Fruit fly (Drosophila melanogaster) whole organism, embryonic: Measurements from ENCODE around the gene IntS10.

ENCODE experiments used
- Abd-B ChIP-seq: fragments of 200-800 bp; sonication (Bioruptor generic); optimal IDR thresholded peaks from 2 replicates; lab custom pipeline; 2018; ENCODE audit warnings: missing biosample characterization, mild to moderate bottlenecking, missing genetic modification characterization, moderate library complexity
- Adf1 ChIP-seq: fragments of 200-800 bp; sonication (Bioruptor generic); IDR thresholded peaks from 2 replicates; pipeline ENCODE4 v1.3.6; 2022; ENCODE audit warnings: missing biosample characterization, missing genetic modification characterization
- Antp ChIP-seq: fragments of 200-800 bp; sonication (Bioruptor generic); optimal IDR thresholded peaks from 3 replicates; lab custom pipeline; 2016; ENCODE audit warnings: missing biosample characterization, missing genetic modification characterization
- Bteb2 ChIP-seq: fragments of 200-800 bp; sonication (Bioruptor generic); optimal IDR thresholded peaks from 2 replicates; lab custom pipeline; 2016; ENCODE audit warnings: missing biosample characterization, missing genetic modification characterization
- CG11504 ChIP-seq: fragments of 200-800 bp; sonication (Bioruptor generic); optimal IDR thresholded peaks from 3 replicates; lab custom pipeline; 2019; ENCODE audit warnings: missing biosample characterization, mild to moderate bottlenecking, missing genetic modification characterization, moderate library complexity
- CG1647 ChIP-seq: fragments of 200-800 bp; sonication (Bioruptor generic); optimal IDR thresholded peaks from 3 replicates; lab custom pipeline; 2016; ENCODE audit warnings: missing biosample characterization, missing genetic modification characterization
- CG17186 ChIP-seq: fragments of 200-800 bp; sonication (Bioruptor generic); optimal IDR thresholded peaks from 3 replicates; lab custom pipeline; 2017; ENCODE audit warnings: missing biosample characterization, missing genetic modification reagents, missing genetic modification characterization
- CG17829 ChIP-seq: fragments of 200-800 bp; optimal IDR thresholded peaks from 2 replicates; lab custom pipeline; 2019; ENCODE audit warnings: missing biosample characterization, mild to moderate bottlenecking, missing genetic modification characterization, moderate library complexity
- CG3163 ChIP-seq: fragments of 200-800 bp; sonication (Bioruptor generic); optimal IDR thresholded peaks from 3 replicates; lab custom pipeline; 2016; ENCODE audit warnings: missing biosample characterization, missing genetic modification characterization
- CG32772 ChIP-seq: fragments of 200-800 bp; sonication (Bioruptor generic); IDR thresholded peaks from 2 replicates; pipeline ENCODE4 v1.3.6; 2022; ENCODE audit warnings: missing biosample characterization, missing genetic modification characterization
- CG3847 ChIP-seq: fragments of 200-800 bp; sonication (Bioruptor generic); IDR thresholded peaks from 2 replicates; pipeline ENCODE4 v1.3.6; 2022; ENCODE audit warnings: missing biosample characterization, missing genetic modification characterization
- CG4424 ChIP-seq: fragments of 200-800 bp; sonication (Bioruptor generic); optimal IDR thresholded peaks from 3 replicates; lab custom pipeline; 2016; ENCODE audit warnings: missing biosample characterization, missing genetic modification characterization
- CG7372 ChIP-seq: fragments of 200-800 bp; sonication (Bioruptor generic); IDR thresholded peaks from 2 replicates; pipeline ENCODE4 v1.3.6; 2022; ENCODE audit warnings: missing biosample characterization, missing genetic modification characterization
- CG9609 ChIP-seq: fragments of 200-800 bp; sonication (Bioruptor generic); optimal IDR thresholded peaks from 3 replicates; lab custom pipeline; 2016; ENCODE audit warnings: missing biosample characterization, missing genetic modification characterization
- D19A ChIP-seq: fragments of 200-800 bp; optimal IDR thresholded peaks from 3 replicates; lab custom pipeline; 2019; ENCODE audit warnings: missing biosample characterization, mild to moderate bottlenecking, missing genetic modification characterization, moderate library complexity
- E2f1 ChIP-seq: fragments of 200-800 bp; sonication (Bioruptor generic); IDR thresholded peaks from 2 replicates; pipeline ENCODE4 v1.3.6; 2022; ENCODE audit warnings: missing biosample characterization, missing genetic modification characterization
- ERR ChIP-seq: fragments of 200-800 bp; sonication (Bioruptor generic); optimal IDR thresholded peaks from 2 replicates; lab custom pipeline; 2016; ENCODE audit warnings: missing biosample characterization, missing genetic modification characterization
- HHEX ChIP-seq: fragments of 200-800 bp; sonication (Bioruptor generic); optimal IDR thresholded peaks from 3 replicates; lab custom pipeline; 2017; ENCODE audit warnings: missing biosample characterization, mild to moderate bottlenecking, missing genetic modification characterization, missing genetic modification reagents
- Hmr ChIP-seq: fragments of 200-800 bp; sonication (Bioruptor generic); optimal IDR thresholded peaks from 3 replicates; lab custom pipeline; 2017; ENCODE audit warnings: mild to moderate bottlenecking, missing biosample characterization, missing genetic modification reagents, missing genetic modification characterization
- Hsf ChIP-seq: fragments of 200-800 bp; sonication (Bioruptor generic); optimal IDR thresholded peaks from 3 replicates; lab custom pipeline; 2016; ENCODE audit warnings: missing biosample characterization, missing genetic modification characterization
- Med ChIP-seq: fragments of 200-800 bp; sonication (Bioruptor generic); peaks from one replicate; lab custom pipeline; 2016; ENCODE audit warnings: missing biosample characterization, missing genetic modification characterization, mild to moderate bottlenecking, inconsistent platforms, moderate library complexity
- Mes4 ChIP-seq: fragments of 200-800 bp; sonication (Bioruptor generic); optimal IDR thresholded peaks from 2 replicates; lab custom pipeline; 2016; ENCODE audit warnings: missing biosample characterization, missing genetic modification characterization
- NK7.1 ChIP-seq: fragments of 200-800 bp; sonication (Bioruptor generic); optimal IDR thresholded peaks from 3 replicates; lab custom pipeline; 2016; ENCODE audit warnings: missing biosample characterization, missing genetic modification characterization
- Ravus ChIP-seq: fragments of 200-800 bp; sonication (Bioruptor generic); IDR thresholded peaks from 2 replicates; pipeline ENCODE4 v1.3.6; 2022; ENCODE audit warnings: missing biosample characterization, missing genetic modification characterization
- Trl ChIP-seq, 3 experiments: fragments of >200 bp in 2 of 3; fragments of 200-800 bp in 1 of 3; sonication (Bioruptor generic) in 1 of 3; optimal IDR thresholded peaks; 2 replicates in 1 of 3; 3 replicates in 2 of 3; lab custom pipeline; 2016 to 2017; ENCODE audit warnings: missing biosample characterization in 1 of 3, missing genetic modification characterization in 1 of 3
- abd-A ChIP-seq: fragments of 200-800 bp; sonication (Bioruptor generic); optimal IDR thresholded peaks from 3 replicates; lab custom pipeline; 2019; ENCODE audit warnings: missing biosample characterization, mild to moderate bottlenecking, missing genetic modification characterization, moderate library complexity
- ac ChIP-seq: fragments of 200-800 bp; sonication (Bioruptor generic); optimal IDR thresholded peaks from 3 replicates; lab custom pipeline; 2017; ENCODE audit warnings: missing biosample characterization, mild to moderate bottlenecking, missing genetic modification characterization
- amos ChIP-seq: fragments of 200-800 bp; sonication (Bioruptor generic); IDR thresholded peaks from 2 replicates; pipeline ENCODE4 v1.3.6; 2022; ENCODE audit warnings: missing biosample characterization, missing genetic modification characterization; ENCODE audit not compliant: partially characterized antibody
- crol ChIP-seq: fragments of 200-800 bp; sonication (Bioruptor generic); IDR thresholded peaks from 2 replicates; pipeline ENCODE4 v1.3.6; 2022; ENCODE audit warnings: missing biosample characterization, missing genetic modification characterization
- ewg ChIP-seq: fragments of 200-800 bp; sonication (Bioruptor generic); optimal IDR thresholded peaks from 3 replicates; lab custom pipeline; 2017; ENCODE audit warnings: mild to moderate bottlenecking, missing biosample characterization, missing genetic modification reagents, missing genetic modification characterization
- fd96Cb ChIP-seq: fragments of 200-800 bp; sonication (Bioruptor generic); optimal IDR thresholded peaks from 2 replicates; lab custom pipeline; 2018; ENCODE audit warnings: missing biosample characterization, mild to moderate bottlenecking, missing genetic modification characterization, moderate library complexity
- gsb-n ChIP-seq: fragments of 200-800 bp; sonication (Bioruptor generic); optimal IDR thresholded peaks from 3 replicates; lab custom pipeline; 2018; ENCODE audit warnings: missing biosample characterization, mild to moderate bottlenecking, missing genetic modification characterization
- maf-S ChIP-seq: fragments of 200-800 bp; sonication (Bioruptor generic); optimal IDR thresholded peaks from 2 replicates; lab custom pipeline; 2016; ENCODE audit warnings: missing biosample characterization, missing genetic modification characterization
- mld ChIP-seq: fragments of 200-800 bp; sonication (Bioruptor generic); IDR thresholded peaks from 3 replicates; pipeline ENCODE4 v1.3.6; 2022; ENCODE audit warnings: missing biosample characterization, missing genetic modification characterization; ENCODE audit not compliant: partially characterized antibody
- nerfin-1 ChIP-seq: fragments of 200-800 bp; sonication (Bioruptor generic); optimal IDR thresholded peaks from 3 replicates; lab custom pipeline; 2019; ENCODE audit warnings: missing biosample characterization, mild to moderate bottlenecking, missing genetic modification characterization, moderate library complexity
- peb ChIP-seq: fragments of 200-800 bp; sonication (Bioruptor generic); IDR thresholded peaks from 2 replicates; pipeline ENCODE4 v1.3.6; 2022; ENCODE audit warnings: missing biosample characterization, missing genetic modification characterization
- slbo ChIP-seq: fragments of 200-800 bp; sonication (Bioruptor generic); IDR thresholded peaks from 2 replicates; pipeline ENCODE4 v1.3.6; 2022; ENCODE audit warnings: missing biosample characterization, missing genetic modification characterization
- sr ChIP-seq: fragments of 200-800 bp; sonication (Bioruptor generic); IDR thresholded peaks from 3 replicates; pipeline ENCODE4 v1.3.6; 2022; ENCODE audit warnings: missing biosample characterization, missing genetic modification characterization
- stwl ChIP-seq: fragments of 200-800 bp; sonication (Bioruptor generic); optimal IDR thresholded peaks from 3 replicates; lab custom pipeline; 2018; ENCODE audit warnings: missing biosample characterization, mild to moderate bottlenecking, missing genetic modification characterization, moderate library complexity
- tgo ChIP-seq: fragments of 200-800 bp; sonication (Bioruptor generic); IDR thresholded peaks from 3 replicates; pipeline ENCODE4 v1.3.6; 2022; ENCODE audit warnings: missing biosample characterization, missing genetic modification characterization

Gene IntS10

DNA sequence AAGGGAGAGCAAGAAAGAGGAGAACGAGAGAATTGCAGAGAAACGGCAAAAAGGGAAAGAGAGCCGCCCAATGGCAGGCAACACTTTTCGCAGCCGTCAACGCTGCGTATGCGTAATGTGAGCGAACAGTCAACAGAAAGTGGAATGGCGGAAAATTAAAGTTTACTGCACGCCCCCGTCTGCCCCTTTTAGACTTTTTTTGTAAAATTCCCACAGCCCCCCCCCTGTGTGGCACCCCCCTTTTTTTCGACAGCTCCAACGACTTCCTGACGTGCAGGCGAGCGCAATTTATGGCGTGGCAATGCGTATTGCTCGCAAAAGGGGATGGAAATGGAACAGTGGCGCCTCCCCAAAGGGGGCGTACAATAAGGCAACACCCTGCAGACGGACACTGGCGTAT lies 43.2 kb upstream of the IntS10 start:
- TF ChIP-seq Hmr (no peak), nerfin-1 (tag; lab: Kevin White, UChicago) (no peak), CG17186 (GFP tag; lab: Kevin White, UChicago) (no peak), sr (GFP tag; lab: Robert Waterston, UW) (0 out of 3 replicates have a peak, but pooled peaks have one; percentile 2), Mes4 (GFP tag; lab: Kevin White, UChicago) (no peak), CG9609 (no peak), crol (peak; percentile 66), E2f1 (GFP tag; lab: Robert Waterston, UW) (0 out of 2 replicates have a peak, but pooled peaks have one; percentile 7), mld (GFP tag; lab: Robert Waterston, UW) (no peak), CG3847 (no peak), Trl (optimal IDR thresholded peaks at IDR 0.05; lab: Kevin White, UChicago) (peak; percentile 41 to 69), Trl (GFP tag; optimal IDR thresholded peaks at IDR 0.05; lab: Kevin White, UChicago) (no peak), Abd-B (GFP tag; lab: Kevin White, UChicago) (no peak), fd96Cb (tag; lab: Kevin White, UChicago) (no peak), HHEX (GFP tag; lab: Kevin White, UChicago) (no peak), amos (GFP tag; lab: Robert Waterston, UW) (0 out of 2 replicates have a peak, but pooled peaks have one; percentile 4), D19A (tag; lab: Kevin White, UChicago) (no peak), CG7372 (GFP tag; lab: Robert Waterston, UW) (peak; percentile 88), ewg (GFP tag; lab: Kevin White, UChicago) (peak; percentile 25), slbo (GFP tag; lab: Robert Waterston, UW) (0 out of 2 replicates have a peak, but pooled peaks have one; percentile 6), Hsf (GFP tag; lab: Kevin White, UChicago) (no peak), CG32772 (GFP tag; lab: Robert Waterston, UW) (peak; percentile 32; the same call in 1 of the 2 replicates), CG1647 (GFP tag; lab: Kevin White, UChicago) (no peak), CG3163 (GFP tag; lab: Kevin White, UChicago) (peak; percentile 42), gsb-n (tag; lab: Kevin White, UChicago) (no peak), abd-A (tag; lab: Kevin White, UChicago) (peak; percentile 88), Med (peak; percentile 71), ac (GFP tag; lab: Kevin White, UChicago) (no peak)

- no peak for TF ChIP-seq tgo (GFP tag; lab: Robert Waterston, UW)
- no peak for TF ChIP-seq CG17829 (tag; lab: Kevin White, UChicago)
- TF ChIP-seq CG4424 (GFP tag; lab: Kevin White, UChicago) = no peak
- no peak for TF ChIP-seq CG11504 (tag; lab: Kevin White, UChicago)
- TF ChIP-seq Antp = no peak
- no peak for TF ChIP-seq maf-S
- TF ChIP-seq peb (GFP tag; lab: Robert Waterston, UW) = no peak
- no peak for TF ChIP-seq stwl (tag; lab: Kevin White, UChicago)
- no peak for TF ChIP-seq Adf1 (GFP tag; lab: Robert Waterston, UW)
- no peak for TF ChIP-seq Ravus (GFP tag; lab: Robert Waterston, UW)
- TF ChIP-seq CG7372 (GFP tag; lab: Robert Waterston, UW) = no peak
- TF ChIP-seq Bteb2 = no peak
- no peak for TF ChIP-seq ERR (GFP tag; lab: Kevin White, UChicago)
- TF ChIP-seq NK7.1 (GFP tag; lab: Kevin White, UChicago) = no peak
Observed at dm6 chr3L:3764338-3764737, 42.2 kb upstream of the IntS10 start.
